Fruit fly (Drosophila melanogaster) whole organism, embryonic: Measurements from ENCODE around the gene Drice.

Experiments
- CG10209 ChIP-seq: fragments of 200-800 bp; sonication (Bioruptor generic); optimal IDR thresholded peaks from 3 replicates; lab custom pipeline; 2017; ENCODE audit warnings: missing biosample characterization, mild to moderate bottlenecking, missing genetic modification characterization, missing genetic modification reagents
- CG10267 ChIP-seq: fragments of 200-800 bp; sonication (Bioruptor generic); optimal IDR thresholded peaks from 2 replicates; lab custom pipeline; 2018; ENCODE audit warnings: missing biosample characterization, mild to moderate bottlenecking, missing genetic modification characterization, moderate library complexity
- CG10462 ChIP-seq: fragments of 200-800 bp; sonication (Bioruptor generic); optimal IDR thresholded peaks from 2 replicates; lab custom pipeline; 2016; ENCODE audit warnings: missing biosample characterization, missing genetic modification characterization
- CG10979 ChIP-seq: fragments of 200-800 bp; sonication (Bioruptor generic); optimal IDR thresholded peaks from 2 replicates; lab custom pipeline; 2018; ENCODE audit warnings: missing biosample characterization, mild to moderate bottlenecking, missing genetic modification characterization, moderate library complexity
- CG11695 ChIP-seq: fragments of 200-800 bp; sonication (Bioruptor generic); IDR thresholded peaks from 3 replicates; pipeline ENCODE4 v1.3.6; 2022; ENCODE audit warnings: missing biosample characterization, missing genetic modification characterization
- CG12071 ChIP-seq: fragments of 200-800 bp; sonication (Bioruptor generic); optimal IDR thresholded peaks from 3 replicates; lab custom pipeline; 2018; ENCODE audit warnings: missing biosample characterization, mild to moderate bottlenecking, missing genetic modification characterization
- CG12299 ChIP-seq: fragments of 200-800 bp; sonication (Bioruptor generic); optimal IDR thresholded peaks from 2 replicates; lab custom pipeline; 2018; ENCODE audit warnings: missing biosample characterization, mild to moderate bottlenecking, missing genetic modification characterization
- CG12769 ChIP-seq: fragments of 200-800 bp; sonication (Bioruptor generic); optimal IDR thresholded peaks from 2 replicates; lab custom pipeline; 2019; ENCODE audit warnings: missing biosample characterization, mild to moderate bottlenecking, missing genetic modification characterization, moderate library complexity
- CG13775 ChIP-seq: fragments of 200-800 bp; sonication (Bioruptor generic); optimal IDR thresholded peaks from 3 replicates; lab custom pipeline; 2017; ENCODE audit warnings: missing biosample characterization, mild to moderate bottlenecking, missing genetic modification characterization
- CG1603 ChIP-seq: fragments of 200-800 bp; sonication (Bioruptor generic); optimal IDR thresholded peaks from 2 replicates; lab custom pipeline; 2019; ENCODE audit warnings: missing biosample characterization, mild to moderate bottlenecking, missing genetic modification characterization, moderate library complexity
- CG17328 ChIP-seq: fragments of 200-800 bp; sonication (Bioruptor generic); IDR thresholded peaks from 2 replicates; pipeline ENCODE4 v1.3.6; 2022; ENCODE audit warnings: missing biosample characterization, missing genetic modification characterization
- CG17385 ChIP-seq: fragments of 200-800 bp; sonication (Bioruptor generic); optimal IDR thresholded peaks from 3 replicates; lab custom pipeline; 2018; ENCODE audit warnings: missing biosample characterization, mild to moderate bottlenecking, missing genetic modification characterization
- CG18599 ChIP-seq: fragments of 200-800 bp; sonication (Bioruptor generic); optimal IDR thresholded peaks from 3 replicates; lab custom pipeline; 2017; ENCODE audit warnings: missing biosample characterization, missing genetic modification characterization, mild to moderate bottlenecking, moderate library complexity, missing genetic modification reagents
- CG2678 ChIP-seq: fragments of 200-800 bp; sonication (Bioruptor generic); optimal IDR thresholded peaks from 3 replicates; lab custom pipeline; 2019; ENCODE audit warnings: missing biosample characterization, mild to moderate bottlenecking, missing genetic modification characterization, moderate library complexity
- CG32772 ChIP-seq: fragments of 200-800 bp; sonication (Bioruptor generic); IDR thresholded peaks from 2 replicates; pipeline ENCODE4 v1.3.6; 2022; ENCODE audit warnings: missing biosample characterization, missing genetic modification characterization
- CG34376 ChIP-seq: fragments of 200-800 bp; sonication (Bioruptor generic); optimal IDR thresholded peaks from 2 replicates; lab custom pipeline; 2018; ENCODE audit warnings: missing biosample characterization, mild to moderate bottlenecking, missing genetic modification characterization
- CG6689 ChIP-seq: fragments of 200-800 bp; sonication (Bioruptor generic); IDR thresholded peaks from 2 replicates; pipeline ENCODE4 v1.3.6; 2022; ENCODE audit warnings: missing biosample characterization, missing genetic modification characterization
- CG8944 ChIP-seq: fragments of 200-800 bp; sonication (Bioruptor generic); optimal IDR thresholded peaks from 3 replicates; lab custom pipeline; 2016; ENCODE audit warnings: missing biosample characterization, missing genetic modification characterization
- CG9609 ChIP-seq: fragments of 200-800 bp; sonication (Bioruptor generic); optimal IDR thresholded peaks from 3 replicates; lab custom pipeline; 2016; ENCODE audit warnings: missing biosample characterization, missing genetic modification characterization
- Deaf1 ChIP-seq: fragments of 200-800 bp; optimal IDR thresholded peaks from 3 replicates; lab custom pipeline; 2019; ENCODE audit warnings: missing biosample characterization, mild to moderate bottlenecking, missing genetic modification characterization, moderate library complexity
- Drgx ChIP-seq: fragments of 200-800 bp; sonication (Bioruptor generic); IDR thresholded peaks from 2 replicates; pipeline ENCODE4 v1.3.6; 2022; ENCODE audit warnings: missing biosample characterization, missing genetic modification characterization
- E2f1 ChIP-seq: fragments of 200-800 bp; sonication (Bioruptor generic); IDR thresholded peaks from 2 replicates; pipeline ENCODE4 v1.3.6; 2022; ENCODE audit warnings: missing biosample characterization, missing genetic modification characterization
- GATAe ChIP-seq: fragments of 200-800 bp; sonication (Bioruptor generic); conservative IDR thresholded peaks from 2 replicates; pipeline ENCODE4 v1.3.6; 2022; ENCODE audit warnings: missing biosample characterization, missing genetic modification characterization
- Gug ChIP-seq: fragments of 200-800 bp; sonication (Bioruptor generic); IDR thresholded peaks from 4 replicates; pipeline ENCODE4 v1.3.6; 2022; ENCODE audit warnings: missing biosample characterization, missing genetic modification characterization
- HLHmδ ChIP-seq: fragments of 200-800 bp; sonication (Bioruptor generic); optimal IDR thresholded peaks from 2 replicates; lab custom pipeline; 2018; ENCODE audit warnings: missing biosample characterization, mild to moderate bottlenecking, missing genetic modification characterization, moderate library complexity
- Hsf ChIP-seq: fragments of 200-800 bp; sonication (Bioruptor generic); optimal IDR thresholded peaks from 3 replicates; lab custom pipeline; 2016; ENCODE audit warnings: missing biosample characterization, missing genetic modification characterization
- Med ChIP-seq: fragments of 200-800 bp; sonication (Bioruptor generic); peaks from one replicate; lab custom pipeline; 2016; ENCODE audit warnings: missing biosample characterization, missing genetic modification characterization, mild to moderate bottlenecking, inconsistent platforms, moderate library complexity
- Pdp1 ChIP-seq, 2 experiments: fragments of 200-800 bp; sonication (Bioruptor generic); optimal IDR thresholded peaks; 3 replicates each; lab custom pipeline; 2016; ENCODE audit warnings: missing biosample characterization in 2 of 2, missing genetic modification characterization in 2 of 2, mild to moderate bottlenecking in 1 of 2, moderate library complexity in 1 of 2
- Sin3A ChIP-seq: fragments of >200 bp; optimal IDR thresholded peaks from 2 replicates; lab custom pipeline; 2018
- ab ChIP-seq: fragments of 200-800 bp; sonication (Bioruptor generic); optimal IDR thresholded peaks from 2 replicates; lab custom pipeline; 2016; ENCODE audit warnings: missing biosample characterization, missing genetic modification characterization
- bab2 ChIP-seq: fragments of 200-800 bp; sonication (Bioruptor generic); optimal IDR thresholded peaks from 2 replicates; lab custom pipeline; 2016; ENCODE audit warnings: missing biosample characterization, missing genetic modification characterization
- bsh ChIP-seq, 2 experiments: fragments of 200-800 bp; sonication (Bioruptor generic); optimal IDR thresholded peaks; 2 replicates each; lab custom pipeline; 2017 to 2018; ENCODE audit warnings: mild to moderate bottlenecking in 2 of 2, missing biosample characterization in 2 of 2, missing genetic modification characterization in 2 of 2, moderate library complexity in 1 of 2
- danr ChIP-seq: fragments of 200-800 bp; sonication (Bioruptor generic); IDR thresholded peaks from 2 replicates; pipeline ENCODE4 v1.3.6; 2022; ENCODE audit warnings: missing biosample characterization, missing genetic modification characterization
- dati ChIP-seq: fragments of 200-800 bp; sonication (Bioruptor generic); IDR thresholded peaks from 2 replicates; pipeline ENCODE4 v1.3.6; 2022; ENCODE audit warnings: missing biosample characterization, missing genetic modification characterization
- dmrt11E ChIP-seq: fragments of 200-800 bp; sonication (Bioruptor generic); optimal IDR thresholded peaks from 3 replicates; lab custom pipeline; 2018; ENCODE audit warnings: missing biosample characterization, mild to moderate bottlenecking, missing genetic modification characterization, moderate library complexity
- dmrt99B ChIP-seq: fragments of 200-800 bp; sonication (Bioruptor generic); optimal IDR thresholded peaks from 2 replicates; lab custom pipeline; 2018; ENCODE audit warnings: missing biosample characterization, mild to moderate bottlenecking, missing genetic modification characterization, moderate library complexity
- dpn ChIP-seq, 2 experiments: fragments of 200-800 bp; sonication (Bioruptor generic); optimal IDR thresholded peaks; 3 replicates each; lab custom pipeline; 2016; ENCODE audit warnings: missing biosample characterization in 2 of 2, missing genetic modification characterization in 2 of 2
- esg ChIP-seq: fragments of 200-800 bp; sonication (Bioruptor generic); conservative IDR thresholded peaks from 2 replicates; pipeline ENCODE4 v1.3.6; 2022; ENCODE audit warnings: missing biosample characterization, missing genetic modification characterization
- fd96Cb ChIP-seq: fragments of 200-800 bp; sonication (Bioruptor generic); optimal IDR thresholded peaks from 2 replicates; lab custom pipeline; 2018; ENCODE audit warnings: missing biosample characterization, mild to moderate bottlenecking, missing genetic modification characterization, moderate library complexity
- fu2 ChIP-seq: fragments of 200-800 bp; sonication (Bioruptor generic); optimal IDR thresholded peaks from 2 replicates; lab custom pipeline; 2016; ENCODE audit warnings: missing biosample characterization, missing genetic modification characterization
- grau ChIP-seq: fragments of 200-800 bp; optimal IDR thresholded peaks from 3 replicates; lab custom pipeline; 2019; ENCODE audit warnings: missing biosample characterization, mild to moderate bottlenecking, missing genetic modification characterization, moderate library complexity
- hkb ChIP-seq, 2 experiments: fragments of 200-800 bp in 1 of 2; fragments of >200 bp in 1 of 2; sonication (Bioruptor generic) in 1 of 2; IDR thresholded peaks in 1 of 2; optimal IDR thresholded peaks in 1 of 2; 2 replicates each; pipeline versions ENCODE4 v1.3.6 to Lab custom; 2017 to 2022; ENCODE audit warnings: missing biosample characterization in 1 of 2, missing genetic modification characterization in 1 of 2
- lab ChIP-seq: fragments of 200-800 bp; sonication (Bioruptor generic); optimal IDR thresholded peaks from 3 replicates; lab custom pipeline; 2017; ENCODE audit warnings: missing biosample characterization, missing genetic modification characterization, mild to moderate bottlenecking, moderate library complexity, missing genetic modification reagents
- lilli ChIP-seq: fragments of 200-800 bp; sonication (Bioruptor generic); optimal IDR thresholded peaks from 3 replicates; lab custom pipeline; 2016; ENCODE audit warnings: missing biosample characterization, missing genetic modification characterization
- ranshi ChIP-seq: fragments of 200-800 bp; sonication (Bioruptor generic); IDR thresholded peaks from 2 replicates; pipeline ENCODE4 v1.3.6; 2022; ENCODE audit warnings: missing biosample characterization, missing genetic modification characterization
- slbo ChIP-seq: fragments of 200-800 bp; sonication (Bioruptor generic); IDR thresholded peaks from 2 replicates; pipeline ENCODE4 v1.3.6; 2022; ENCODE audit warnings: missing biosample characterization, missing genetic modification characterization
- sr ChIP-seq: fragments of 200-800 bp; sonication (Bioruptor generic); IDR thresholded peaks from 3 replicates; pipeline ENCODE4 v1.3.6; 2022; ENCODE audit warnings: missing biosample characterization, missing genetic modification characterization
- tin ChIP-seq: fragments of 200-800 bp; sonication (Bioruptor generic); optimal IDR thresholded peaks from 3 replicates; lab custom pipeline; 2016; ENCODE audit warnings: missing biosample characterization, missing genetic modification characterization
- vvl ChIP-seq: fragments of 200-800 bp; sonication (Bioruptor generic); IDR thresholded peaks from 2 replicates; pipeline ENCODE4 v1.3.6; 2022; ENCODE audit warnings: missing biosample characterization, missing genetic modification characterization
- zfh2 ChIP-seq: fragments of 200-800 bp; sonication (Bioruptor generic); optimal IDR thresholded peaks from 2 replicates; lab custom pipeline; 2016; ENCODE audit warnings: missing biosample characterization, missing genetic modification characterization

Gene Drice

dm6 chr3R:29763154-29763553 lies 36.3 kb upstream of the Drice start (continued):
- peak; percentile 9 for TF ChIP-seq CG17385 (GFP tag; lab: Kevin White, UChicago)
- peak; percentile 57; the same call in 1 of the 2 replicates for TF ChIP-seq vvl
- TF ChIP-seq Drgx, result peak; percentile 76
- peak; percentile 25; the same call in 1 of the 2 replicates for TF ChIP-seq E2f1 (GFP tag; lab: Robert Waterston, UW)
- peak in 1 of 2 experiments; percentile 49 for TF ChIP-seq bsh (GFP tag; optimal IDR thresholded peaks at IDR 0.05; lab: Kevin White, UChicago)
- no peak for TF ChIP-seq HLHmδ (GFP tag; lab: Kevin White, UChicago)
- no peak for TF ChIP-seq hkb (optimal IDR thresholded peaks at IDR 0.05; lab: Kevin White, UChicago)
- TF ChIP-seq hkb (GFP tag; IDR thresholded peaks at IDR 0.05; lab: Robert Waterston, UW), result 0 out of 2 replicates have a peak, but pooled peaks have one; percentile 29
- TF ChIP-seq fd96Cb, result peak; percentile 33
- TF ChIP-seq GATAe (GFP tag; lab: Robert Waterston, UW), result no peak; the same call in 1 of the 2 replicates
- TF ChIP-seq CG10267 (tag; lab: Kevin White, UChicago), result peak; percentile 12
- no peak for TF ChIP-seq CG12071 (GFP tag; lab: Kevin White, UChicago)
- peak; percentile 32 for TF ChIP-seq CG9609 (GFP tag; lab: Kevin White, UChicago)
- TF ChIP-seq esg, result peak; percentile 45
- TF ChIP-seq lilli, result peak; percentile 30
- TF ChIP-seq sr, result no peak
- TF ChIP-seq CG6689, result 0 out of 2 replicates have a peak, but pooled peaks have one; percentile 26
- no peak for TF ChIP-seq CG10462 (GFP tag; lab: Kevin White, UChicago)
- no peak for TF ChIP-seq danr (GFP tag; lab: Robert Waterston, UW)
- no peak for TF ChIP-seq CG34376
- TF ChIP-seq dpn (GFP tag; optimal IDR thresholded peaks at IDR 0.05; lab: Kevin White, UChicago), result peak; percentile 3 to 12
- 0 out of 3 replicates have a peak, but pooled peaks have one; percentile 37 for TF ChIP-seq CG11695 (GFP tag; lab: Robert Waterston, UW)
- TF ChIP-seq CG12769 (tag; lab: Kevin White, UChicago), result no peak
- no peak for TF ChIP-seq dati (GFP tag; lab: Robert Waterston, UW)
- TF ChIP-seq slbo, result peak; percentile 58
- peak; percentile 24 for TF ChIP-seq CG8944
- TF ChIP-seq Gug (GFP tag; lab: Robert Waterston, UW), result 0 out of 4 replicates have a peak, but pooled peaks have one; percentile 27
- no peak for TF ChIP-seq Deaf1 (tag; lab: Kevin White, UChicago)
- peak; percentile 34 for TF ChIP-seq ab (GFP tag; lab: Kevin White, UChicago)
- TF ChIP-seq lab (GFP tag; lab: Kevin White, UChicago), result peak; percentile 9
- TF ChIP-seq zfh2, result peak; percentile 31
- peak; percentile 7 to 8 for TF ChIP-seq Pdp1 (GFP tag; optimal IDR thresholded peaks at IDR 0.05; lab: Kevin White, UChicago)
- peak; percentile 34 for TF ChIP-seq dmrt11E (tag; lab: Kevin White, UChicago)
- 0 out of 2 replicates have a peak, but pooled peaks have one; percentile 28 for TF ChIP-seq CG17328 (GFP tag; lab: Robert Waterston, UW)
- peak; percentile 23 for TF ChIP-seq CG10979 (tag; lab: Kevin White, UChicago)
- peak; percentile 25 for TF ChIP-seq CG10209 (GFP tag; lab: Kevin White, UChicago)
- TF ChIP-seq grau (tag; lab: Kevin White, UChicago), result peak; percentile 34
- TF ChIP-seq fu2 (GFP tag; lab: Kevin White, UChicago), result no peak
- 0 out of 2 replicates have a peak, but pooled peaks have one; percentile 20 for TF ChIP-seq CG32772 (GFP tag; lab: Robert Waterston, UW)
- TF ChIP-seq CG1603 (tag; lab: Kevin White, UChicago), result peak; percentile 55
- peak; percentile 78 for TF ChIP-seq Med (GFP tag; lab: Kevin White, UChicago)
- TF ChIP-seq tin, result peak; percentile 46
- TF ChIP-seq Hsf (GFP tag; lab: Kevin White, UChicago), result peak; percentile 32
- TF ChIP-seq CG18599, result peak; percentile 21
- TF ChIP-seq CG2678, result peak; percentile 25
- peak; percentile 24 for TF ChIP-seq CG13775 (GFP tag; lab: Kevin White, UChicago)
- TF ChIP-seq CG12299 (tag; lab: Kevin White, UChicago), result no peak
- TF ChIP-seq dmrt99B (tag; lab: Kevin White, UChicago), result peak; percentile 47
- no peak for TF ChIP-seq bab2 (GFP tag; lab: Kevin White, UChicago)
- TF ChIP-seq ranshi (GFP tag; lab: Robert Waterston, UW), result peak; percentile 30; the same call in 1 of the 2 replicates
- no peak for TF ChIP-seq Sin3A (lab: Kevin White, UChicago)
